Fruit fly (Drosophila melanogaster) whole organism, prepupa: Measurements from ENCODE around the gene TwdlB.

Source experiments
- CG15336 ChIP-seq: fragments of 200-800 bp; sonication (Bioruptor generic); IDR thresholded peaks from 2 replicates; pipeline ENCODE4 v1.3.6; 2022; ENCODE audit warnings: missing biosample characterization, missing genetic modification characterization
- CG6854 ChIP-seq: fragments of 200-800 bp; sonication (Bioruptor generic); optimal IDR thresholded peaks from 2 replicates; lab custom pipeline; 2017; ENCODE audit warnings: missing biosample characterization, mild to moderate bottlenecking, missing genetic modification characterization
- Sox14 ChIP-seq: fragments of 200-800 bp; sonication (Bioruptor generic); optimal IDR thresholded peaks from 3 replicates; lab custom pipeline; 2016; ENCODE audit warnings: missing biosample characterization, missing genetic modification characterization

DNA sequence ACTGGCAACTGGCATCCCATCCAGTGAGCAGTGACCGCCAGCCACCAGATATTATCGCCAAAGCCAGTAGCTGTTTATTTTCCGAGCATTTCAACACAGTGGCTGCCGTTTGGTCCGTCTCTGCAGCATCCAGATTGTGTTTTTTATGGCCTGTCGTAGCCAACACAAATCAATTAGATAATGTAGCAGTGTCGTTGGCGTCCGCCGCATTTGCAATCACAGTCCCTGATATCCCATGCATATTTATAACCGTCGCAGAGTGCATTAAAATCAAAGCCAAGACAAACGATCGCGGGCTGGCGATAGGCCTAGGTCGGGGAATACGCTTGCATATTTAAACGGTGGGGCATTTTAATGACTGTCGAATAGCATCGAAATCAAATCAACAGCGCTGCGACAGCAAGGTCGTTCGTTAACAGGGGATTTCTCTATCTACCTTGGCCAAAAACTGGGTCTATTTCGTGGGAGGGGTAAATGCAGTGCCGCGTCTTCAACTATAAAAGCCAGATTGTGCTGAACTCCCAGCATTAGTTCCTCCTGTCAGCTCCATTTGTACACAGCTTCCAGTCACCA lies 16.2 kb upstream of the TwdlB start, which contains the start of gene TwdlD:
- TF ChIP-seq CG15336 (no peak), CG6854 (GFP tag; lab: Kevin White, UChicago) (no peak), Sox14 (GFP tag; lab: Kevin White, UChicago) (no peak)
